Fruit fly (Drosophila melanogaster): Measurements from ENCODE around the gene Vps2.

dm6 chr3R:26056381-26056780, 3.8 kb downstream of the Vps2 start, which contains the start of the genes Sld5 and CG14543:
- TF ChIP-seq EcR (GFP tag; optimal IDR thresholded peaks at IDR 0.05), result no peak
- TF ChIP-seq CG34367 (tag; optimal IDR thresholded peaks at IDR 0.05), result no peak
- TF ChIP-seq CG9948 (tag; optimal IDR thresholded peaks at IDR 0.05), result no peak
- TF ChIP-seq Ets98B (GFP tag; IDR thresholded peaks at IDR 0.05), result no peak
- no peak for TF ChIP-seq CG8301 (tag; optimal IDR thresholded peaks at IDR 0.05)
- TF ChIP-seq CG4496 (GFP tag; IDR thresholded peaks at IDR 0.05), result no peak
- no peak for TF ChIP-seq fd96Ca (GFP tag; IDR thresholded peaks at IDR 0.05)

All from whole organism, pupa.